Fruit fly (Drosophila melanogaster): ENCODE measurements around the gene RpS2.

Gene RpS2

DNA sequence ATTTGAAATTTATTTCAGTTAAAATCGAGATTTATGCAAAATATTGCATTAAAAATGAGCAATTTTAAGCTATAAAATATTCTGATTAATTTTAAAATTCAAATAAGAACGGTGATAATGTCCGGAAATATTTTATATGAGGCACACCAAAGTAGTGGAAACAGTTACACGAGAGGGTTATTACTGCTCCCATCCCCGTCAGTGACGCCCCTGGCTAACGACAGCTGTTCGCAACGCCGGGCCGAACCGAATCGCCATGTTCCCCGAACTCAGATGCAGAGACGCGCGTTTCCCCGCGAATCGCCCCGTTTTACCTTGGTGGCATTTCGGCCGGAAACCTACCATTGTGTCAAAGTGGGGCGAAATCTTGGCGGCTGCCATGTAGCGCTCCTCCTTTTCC is 14.4 kb upstream of the RpS2 start (continued):
- TF ChIP-seq Hr4 (GFP tag; optimal IDR thresholded peaks at IDR 0.05) (peak; percentile 67), CG31627 (GFP tag; optimal IDR thresholded peaks at IDR 0.05) (no peak), Hr38 (GFP tag; optimal IDR thresholded peaks at IDR 0.05) (no peak), salr (GFP tag; optimal IDR thresholded peaks at IDR 0.05) (no peak), CG11902 (GFP tag; optimal IDR thresholded peaks at IDR 0.05) (no peak), acj6 (GFP tag; optimal IDR thresholded peaks at IDR 0.05) (peak; percentile 1), CG3032 (tag; optimal IDR thresholded peaks at IDR 0.05) (no peak)

- TF ChIP-seq CG16779 (tag; optimal IDR thresholded peaks at IDR 0.05) (peak; percentile 27), dsx (GFP tag; optimal IDR thresholded peaks at IDR 0.05; ENCODE audit: poor library complexity, severe bottlenecking) (no peak), CG6792 (GFP tag; optimal IDR thresholded peaks at IDR 0.05) (no peak), CG6276 (GFP tag; optimal IDR thresholded peaks at IDR 0.05) (peak; percentile 19), esn (GFP tag; optimal IDR thresholded peaks at IDR 0.05) (peak; percentile 33), CG34406 (GFP tag; optimal IDR thresholded peaks at IDR 0.05) (peak; percentile 17), CG15336 (GFP tag; IDR thresholded peaks at IDR 0.05) (peak; percentile 65), OdsH (GFP tag; optimal IDR thresholded peaks at IDR 0.05) (peak; percentile 21), ss (GFP tag; optimal IDR thresholded peaks at IDR 0.05) (peak; percentile 20 to 29), CG6808 (GFP tag; optimal IDR thresholded peaks at IDR 0.05) (peak; percentile 7), topi (GFP tag; optimal IDR thresholded peaks at IDR 0.05) (peak; percentile 7), Sox14 (GFP tag; optimal IDR thresholded peaks at IDR 0.05) (peak; percentile 8), CG10669 (GFP tag; optimal IDR thresholded peaks at IDR 0.05) (no peak), CG9139 (GFP tag; optimal IDR thresholded peaks at IDR 0.05) (peak; percentile 13), CG6163 (GFP tag; IDR thresholded peaks at IDR 0.05) (0 out of 3 replicates have a peak, but pooled peaks have one; percentile 39), fkh (GFP tag; optimal IDR thresholded peaks at IDR 0.05) (peak; percentile 12), eg (GFP tag; IDR thresholded peaks at IDR 0.05) (peak; percentile 71; the same call in 2 of the 3 replicates), CG31627 (GFP tag; optimal IDR thresholded peaks at IDR 0.05) (no peak), CG8119 (GFP tag; IDR thresholded peaks at IDR 0.05) (peak; percentile 25; the same call in 1 of the 3 replicates), Lpt (GFP tag; optimal IDR thresholded peaks at IDR 0.05) (no peak), Eip75B (GFP tag; optimal IDR thresholded peaks at IDR 0.05) (no peak), CG3919 (GFP tag; optimal IDR thresholded peaks at IDR 0.05) (peak; percentile 32), pdm3 (GFP tag; optimal IDR thresholded peaks at IDR 0.05) (peak; percentile 6), net (GFP tag; optimal IDR thresholded peaks at IDR 0.05) (peak; percentile 37), Hr4 (GFP tag; optimal IDR thresholded peaks at IDR 0.05) (peak; percentile 46), achi (GFP tag; optimal IDR thresholded peaks at IDR 0.05) (peak; percentile 28), acj6 (GFP tag; optimal IDR thresholded peaks at IDR 0.05) (peak; percentile 9), vri (GFP tag; optimal IDR thresholded peaks at IDR 0.05) (peak; percentile 60), Eip78C (GFP tag) (peak; percentile 72), Sox102F (GFP tag; optimal IDR thresholded peaks at IDR 0.05) (peak; percentile 13)
Measured at dm6 chr2L:9908468-9908967, 11.2 kb upstream of the RpS2 start, which contains the start of gene CG13124. Gene CG13124 (minus strand): TSS chr2L:9908633.

dm6 chr2L:9907320-9908256 is 10.2 kb upstream of the RpS2 start:
- TF ChIP-seq CG6792 (GFP tag; optimal IDR thresholded peaks at IDR 0.05) = no peak
- TF ChIP-seq Sox15 (GFP tag; optimal IDR thresholded peaks at IDR 0.05) = no peak
- TF ChIP-seq CG7368 (GFP tag; optimal IDR thresholded peaks at IDR 0.05) = no peak
- no peak for TF ChIP-seq CG34406 (GFP tag; optimal IDR thresholded peaks at IDR 0.05)
- TF ChIP-seq salr (GFP tag; optimal IDR thresholded peaks at IDR 0.05) = peak in 1 of 2 experiments; percentile 22
- TF ChIP-seq CG1621 (tag; optimal IDR thresholded peaks at IDR 0.05) = peak; percentile 38
- TF ChIP-seq cyc (GFP tag; optimal IDR thresholded peaks at IDR 0.05) = no peak
- TF ChIP-seq vri (GFP tag; optimal IDR thresholded peaks at IDR 0.05) = no peak
- TF ChIP-seq CG4318 (GFP tag; optimal IDR thresholded peaks at IDR 0.05) = no peak
- TF ChIP-seq net (GFP tag; optimal IDR thresholded peaks at IDR 0.05) = no peak
- TF ChIP-seq CG8119 (GFP tag; IDR thresholded peaks at IDR 0.05) = no peak
- no peak for TF ChIP-seq CG6854 (GFP tag; optimal IDR thresholded peaks at IDR 0.05)
- no peak for TF ChIP-seq CG6276 (GFP tag; optimal IDR thresholded peaks at IDR 0.05)
- no peak for TF ChIP-seq CG8319 (GFP tag; optimal IDR thresholded peaks at IDR 0.05)
- no peak for TF ChIP-seq Hr38 (GFP tag; optimal IDR thresholded peaks at IDR 0.05)
- TF ChIP-seq CG6163 (GFP tag; IDR thresholded peaks at IDR 0.05) = peak; percentile 47; the same call in 2 of the 3 replicates
- no peak for TF ChIP-seq spab (GFP tag; optimal IDR thresholded peaks at IDR 0.05)
- no peak for TF ChIP-seq acj6 (GFP tag; optimal IDR thresholded peaks at IDR 0.05)
- TF ChIP-seq Met (GFP tag; optimal IDR thresholded peaks at IDR 0.05) = no peak
- no peak for TF ChIP-seq fd59A (GFP tag; optimal IDR thresholded peaks at IDR 0.05)
- no peak for TF ChIP-seq Ets21C (GFP tag; optimal IDR thresholded peaks at IDR 0.05)
- no peak for TF ChIP-seq Sox102F (GFP tag; optimal IDR thresholded peaks at IDR 0.05)

All from whole organism, prepupa.